Worm (Caenorhabditis elegans) whole organism, L1 larva: ENCODE measurements around the gene lelo-2.

ENCODE experiments used
- C04F5.9 ChIP-seq: sonication (generic microtip); optimal IDR thresholded peaks from 2 replicates; lab custom pipeline; 2016; ENCODE audit warnings: missing genetic modification characterization, missing compliant biosample characterization
- C16A3.4 ChIP-seq: fragments of 150-350 bp; optimal IDR thresholded peaks from 2 replicates; lab custom pipeline; 2014; ENCODE audit warnings: missing biosample characterization, missing genetic modification characterization
- C34B4.2 ChIP-seq: sonication (generic microtip); optimal IDR thresholded peaks from 2 replicates; lab custom pipeline; 2017; ENCODE audit warnings: mild to moderate bottlenecking, missing genetic modification characterization, missing compliant biosample characterization
- aly-2 ChIP-seq: fragments of 150-350 bp; optimal IDR thresholded peaks from 2 replicates; lab custom pipeline; 2014; ENCODE audit warnings: missing biosample characterization, missing genetic modification characterization
- ama-1 ChIP-seq: fragments of 150-350 bp; optimal IDR thresholded peaks from 2 replicates; lab custom pipeline; 2014
- blmp-1 ChIP-seq: fragments of 150-350 bp; optimal IDR thresholded peaks from 2 replicates; lab custom pipeline; 2014; ENCODE audit warnings: missing biosample characterization, missing genetic modification characterization
- ceh-63 ChIP-seq: fragments of 200-800 bp; sonication (Bioruptor generic); optimal IDR thresholded peaks from 2 replicates; lab custom pipeline; 2018; ENCODE audit warnings: mild to moderate bottlenecking, missing genetic modification characterization, missing compliant biosample characterization
- ceh-8 ChIP-seq: fragments of 200-800 bp; sonication (Bioruptor generic); optimal IDR thresholded peaks from 2 replicates; lab custom pipeline; 2018; ENCODE audit warnings: mild to moderate bottlenecking, missing genetic modification characterization, moderate library complexity, missing compliant biosample characterization
- ceh-82 ChIP-seq, 3 experiments: fragments of 150-350 bp in 1 of 3; sonication (generic microtip) in 2 of 3; optimal IDR thresholded peaks; 2 replicates each; lab custom pipeline; 2014 to 2017; ENCODE audit warnings: missing biosample characterization in 3 of 3, missing genetic modification characterization in 3 of 3
- ceh-88 ChIP-seq: fragments of 200-800 bp; sonication (Bioruptor generic); IDR thresholded peaks from 2 replicates; pipeline ENCODE4 v1.3.6; 2022; ENCODE audit warnings: missing genetic modification characterization, missing compliant biosample characterization
- ceh-90 ChIP-seq: sonication (generic microtip); optimal IDR thresholded peaks from 2 replicates; lab custom pipeline; 2016; ENCODE audit warnings: missing genetic modification characterization, missing compliant biosample characterization
- dpl-1 ChIP-seq, 3 experiments: fragments of 150-350 bp in 2 of 3; sonication (generic microtip) in 1 of 3; optimal IDR thresholded peaks; 2 replicates each; lab custom pipeline; 2014 to 2017; ENCODE audit warnings: missing biosample characterization in 3 of 3, missing genetic modification characterization in 3 of 3, missing genetic modification reagents in 3 of 3
- dsc-1 ChIP-seq: sonication (generic microtip); optimal IDR thresholded peaks from 2 replicates; lab custom pipeline; 2016; ENCODE audit warnings: mild to moderate bottlenecking, missing genetic modification characterization, missing compliant biosample characterization
- efl-1 ChIP-seq, 4 experiments: fragments of 150-350 bp; optimal IDR thresholded peaks in 3 of 4; peaks in 1 of 4; 1 replicate in 1 of 4; 2 replicates in 3 of 4; lab custom pipeline; 2014; ENCODE audit warnings: missing biosample characterization in 2 of 4, missing genetic modification characterization in 2 of 4, missing genetic modification reagents in 2 of 4
- efl-3 ChIP-seq: fragments of 200-800 bp; sonication (Bioruptor generic); optimal IDR thresholded peaks from 2 replicates; lab custom pipeline; 2018; ENCODE audit warnings: mild to moderate bottlenecking, missing genetic modification characterization, missing compliant biosample characterization
- egl-13 ChIP-seq: sonication (generic microtip); optimal IDR thresholded peaks from 2 replicates; lab custom pipeline; 2016; ENCODE audit warnings: missing genotype, missing genetic modification reagents, missing genetic modification characterization, missing compliant biosample characterization
- egl-27 ChIP-seq, 2 experiments: fragments of 150-350 bp in 1 of 2; sonication (generic microtip); optimal IDR thresholded peaks; 3 replicates each; lab custom pipeline; 2017 to 2018; ENCODE audit warnings: missing biosample characterization in 2 of 2, missing genetic modification characterization in 2 of 2, missing genetic modification reagents in 2 of 2
- fkh-8 ChIP-seq: sonication (generic microtip); optimal IDR thresholded peaks from 2 replicates; lab custom pipeline; 2016; ENCODE audit warnings: mild to moderate bottlenecking, missing genetic modification characterization, missing compliant biosample characterization
- fos-1 ChIP-seq: fragments of 150-350 bp; optimal IDR thresholded peaks from 2 replicates; lab custom pipeline; 2014; ENCODE audit warnings: missing biosample characterization, missing genetic modification characterization
- grh-1 ChIP-seq: fragments of 200-800 bp; sonication (Bioruptor generic); IDR thresholded peaks from 2 replicates; pipeline ENCODE4 v1.3.6; 2022; ENCODE audit warnings: missing genetic modification reagents, missing genetic modification characterization, missing compliant biosample characterization
- hlh-17 ChIP-seq: fragments of 200-800 bp; sonication (Bioruptor generic); optimal IDR thresholded peaks from 2 replicates; lab custom pipeline; 2018; ENCODE audit warnings: missing genetic modification characterization, mild to moderate bottlenecking, missing compliant biosample characterization, moderate library complexity, borderline replicate concordance
- hpl-2 ChIP-seq: fragments of 150-350 bp; optimal IDR thresholded peaks from 2 replicates; lab custom pipeline; 2014; ENCODE audit warnings: missing biosample characterization, missing genetic modification reagents, missing genetic modification characterization
- irx-1 ChIP-seq: sonication (generic microtip); optimal IDR thresholded peaks from 2 replicates; lab custom pipeline; 2016; ENCODE audit warnings: missing genetic modification characterization, missing compliant biosample characterization
- isw-1 ChIP-seq: fragments of 200-800 bp; sonication (Bioruptor generic); IDR thresholded peaks from 2 replicates; pipeline ENCODE4 v1.3.6; 2022; ENCODE audit warnings: missing genetic modification characterization, missing compliant biosample characterization
- lin-13 ChIP-seq: fragments of 150-350 bp; optimal IDR thresholded peaks from 2 replicates; lab custom pipeline; 2014; ENCODE audit warnings: missing biosample characterization, missing genetic modification reagents, missing genetic modification characterization
- lin-15B ChIP-seq: fragments of 150-350 bp; sonication (generic microtip); optimal IDR thresholded peaks from 3 replicates; lab custom pipeline; 2014; ENCODE audit warnings: missing biosample characterization, missing genetic modification characterization
- lir-3 ChIP-seq: sonication (generic microtip); optimal IDR thresholded peaks from 2 replicates; lab custom pipeline; 2016; ENCODE audit warnings: mild to moderate bottlenecking, missing genetic modification characterization, moderate library complexity, missing compliant biosample characterization; ENCODE audit not compliant: poor library complexity
- lsy-2 ChIP-seq, 2 experiments: fragments of 150-350 bp; optimal IDR thresholded peaks; 2 replicates each; lab custom pipeline; 2014; ENCODE audit warnings: missing biosample characterization in 2 of 2, missing genetic modification characterization in 2 of 2
- mdl-1 ChIP-seq, 2 experiments: fragments of 150-350 bp; optimal IDR thresholded peaks; 2 replicates each; lab custom pipeline; 2014 to 2017; ENCODE audit warnings: missing biosample characterization in 2 of 2, missing genetic modification characterization in 2 of 2, inconsistent platforms in 1 of 2
- nhr-19 ChIP-seq: fragments of 200-800 bp; sonication (Bioruptor generic); conservative IDR thresholded peaks from 2 replicates; pipeline ENCODE4 v1.3.6; 2022; ENCODE audit warnings: missing genetic modification characterization, missing compliant biosample characterization
- nhr-71 ChIP-seq: sonication (generic microtip); optimal IDR thresholded peaks from 2 replicates; lab custom pipeline; 2016; ENCODE audit warnings: mild to moderate bottlenecking, missing genetic modification characterization, moderate library complexity, missing compliant biosample characterization
- nhr-76 ChIP-seq: sonication (generic microtip); optimal IDR thresholded peaks from 2 replicates; lab custom pipeline; 2017; ENCODE audit warnings: missing biosample characterization, missing genetic modification characterization
- nhr-77 ChIP-seq: fragments of 150-350 bp; optimal IDR thresholded peaks from 2 replicates; lab custom pipeline; 2014; ENCODE audit warnings: missing biosample characterization, missing genetic modification characterization
- nhr-84 ChIP-seq: sonication (generic microtip); optimal IDR thresholded peaks from 2 replicates; lab custom pipeline; 2017; ENCODE audit warnings: missing biosample characterization, missing genetic modification characterization
- nhr-90 ChIP-seq: sonication (generic microtip); optimal IDR thresholded peaks from 2 replicates; lab custom pipeline; 2016; ENCODE audit warnings: mild to moderate bottlenecking, missing genetic modification characterization, missing compliant biosample characterization; ENCODE audit not compliant: poor library complexity
- pag-3 ChIP-seq: sonication (generic microtip); optimal IDR thresholded peaks from 2 replicates; lab custom pipeline; 2017; ENCODE audit warnings: missing genetic modification characterization, mild to moderate bottlenecking, missing compliant biosample characterization, antibody characterized with exemption, borderline replicate concordance; ENCODE audit not compliant: insufficient read depth
- pax-3 ChIP-seq: fragments of 200-800 bp; sonication (Bioruptor generic); optimal IDR thresholded peaks from 2 replicates; lab custom pipeline; 2018; ENCODE audit warnings: mild to moderate bottlenecking, missing genetic modification characterization, moderate library complexity, missing compliant biosample characterization
- pqm-1 ChIP-seq: sonication (generic microtip); optimal IDR thresholded peaks from 3 replicates; lab custom pipeline; 2017; ENCODE audit warnings: missing biosample characterization, missing genetic modification characterization
- skn-1 ChIP-seq: fragments of 150-350 bp; optimal IDR thresholded peaks from 2 replicates; lab custom pipeline; 2014; ENCODE audit warnings: missing biosample characterization, missing genetic modification characterization
- snpc-4 ChIP-seq: fragments of 150-350 bp; optimal IDR thresholded peaks from 2 replicates; lab custom pipeline; 2014; ENCODE audit warnings: missing biosample characterization, missing genetic modification characterization
- snu-23 ChIP-seq: sonication (generic microtip); optimal IDR thresholded peaks from 2 replicates; lab custom pipeline; 2016; ENCODE audit warnings: missing genetic modification characterization, missing compliant biosample characterization
- sptf-1 ChIP-seq: fragments of 150-350 bp; optimal IDR thresholded peaks from 2 replicates; lab custom pipeline; 2014; ENCODE audit warnings: missing biosample characterization, missing genetic modification characterization
- sup-37 ChIP-seq: fragments of 200-800 bp; sonication (Bioruptor generic); optimal IDR thresholded peaks from 2 replicates; lab custom pipeline; 2018; ENCODE audit warnings: mild to moderate bottlenecking, missing genetic modification characterization, missing compliant biosample characterization
- tlp-1 ChIP-seq: fragments of 150-350 bp; optimal IDR thresholded peaks from 2 replicates; lab custom pipeline; 2014; ENCODE audit warnings: missing biosample characterization, missing genetic modification characterization
- unc-62 ChIP-seq: fragments of 150-350 bp; optimal IDR thresholded peaks from 2 replicates; lab custom pipeline; 2014; ENCODE audit warnings: missing biosample characterization, missing genetic modification reagents, missing genetic modification characterization
- vab-15 ChIP-seq: sonication (generic microtip); optimal IDR thresholded peaks from 2 replicates; lab custom pipeline; 2017; ENCODE audit warnings: missing genotype, mild to moderate bottlenecking, missing genetic modification characterization, missing compliant biosample characterization
- ztf-4 ChIP-seq: fragments of 150-350 bp; optimal IDR thresholded peaks from 2 replicates; lab custom pipeline; 2014; ENCODE audit warnings: missing biosample characterization, missing genetic modification characterization

Gene lelo-2

ce11 chrIII:1429275-1429674, 2.2 kb upstream of the lelo-2 start:
- TF ChIP-seq isw-1 (GFP tag; lab: Robert Waterston, UW) (no peak), nhr-77 (tag; lab: Kevin White, UChicago) (no peak), ceh-90 (tag; lab: Kevin White, UChicago) (no peak), hpl-2 (no peak), tlp-1 (tag; lab: Kevin White, UChicago) (no peak), C34B4.2 (tag; lab: Kevin White, UChicago) (no peak), C04F5.9 (tag; lab: Kevin White, UChicago) (no peak), fos-1 (tag; lab: Kevin White, UChicago) (no peak), nhr-84 (tag; lab: Kevin White, UChicago) (no peak), nhr-90 (tag; lab: Kevin White, UChicago) (no peak), fkh-8 (no peak), nhr-19 (GFP tag; lab: Robert Waterston, UW) (no peak), efl-3 (GFP tag; lab: Kevin White, UChicago) (no peak), snu-23 (GFP tag; lab: Kevin White, UChicago) (no peak), dpl-1 (GFP tag; optimal IDR thresholded peaks at IDR 0.05; lab: Kevin White, UChicago) (no peak), egl-13 (no peak), lsy-2 (tag; optimal IDR thresholded peaks at IDR 0.05; lab: Kevin White, UChicago) (no peak), lir-3 (tag; lab: Kevin White, UChicago) (no peak), unc-62 (GFP tag; lab: Kevin White, UChicago) (no peak), irx-1 (no peak)

ce11 chrIII:1428448-1428847, 1.4 kb upstream of the lelo-2 start:
- TF ChIP-seq C16A3.4 (tag; lab: Kevin White, UChicago) (no peak), sptf-1 (tag; lab: Kevin White, UChicago) (no peak), isw-1 (GFP tag; lab: Robert Waterston, UW) (no peak), efl-1 (optimal IDR thresholded peaks at IDR 0.05; lab: Kevin White, UChicago) (no peak), efl-1 (GFP tag; optimal IDR thresholded peaks at IDR 0.05 in 1 of 2; lab: Kevin White, UChicago) (peak in 1 of 2 experiments; percentile 16), pag-3 (tag; lab: Kevin White, UChicago) (no peak)

ce11 chrIII:1424305-1424704, 2.7 kb downstream of the lelo-2 start:
- TF ChIP-seq nhr-76, result no peak
- TF ChIP-seq nhr-90 (tag; lab: Kevin White, UChicago), result peak; percentile 60
- peak; percentile 76 for TF ChIP-seq skn-1 (tag; lab: Kevin White, UChicago)
- TF ChIP-seq nhr-84 (tag; lab: Kevin White, UChicago), result no peak
- peak; percentile 19 for TF ChIP-seq aly-2
- TF ChIP-seq nhr-77 (tag; lab: Kevin White, UChicago), result peak; percentile 34
- TF ChIP-seq dsc-1 (tag; lab: Kevin White, UChicago), result peak; percentile 77
- no peak for TF ChIP-seq blmp-1 (tag; lab: Kevin White, UChicago)
- peak; percentile 55 for TF ChIP-seq lin-13 (GFP tag; lab: Kevin White, UChicago)
- TF ChIP-seq tlp-1 (tag; lab: Kevin White, UChicago), result no peak
- TF ChIP-seq lin-15B (tag; lab: Kevin White, UChicago), result peak; percentile 47
- TF ChIP-seq fos-1 (tag; lab: Kevin White, UChicago), result no peak
- peak; percentile 41; the same call in 1 of the 2 replicates for TF ChIP-seq grh-1 (GFP tag; lab: Robert Waterston, UW)
- no peak for TF ChIP-seq ceh-63
- no peak for TF ChIP-seq vab-15 (tag; lab: Kevin White, UChicago)
- TF ChIP-seq ztf-4 (tag; lab: Kevin White, UChicago), result no peak
- TF ChIP-seq ceh-8 (GFP tag; lab: Kevin White, UChicago), result peak; percentile 53
- no peak for TF ChIP-seq pax-3
- TF ChIP-seq ama-1 (lab: Kevin White, UChicago), result no peak
- no peak for TF ChIP-seq C34B4.2 (tag; lab: Kevin White, UChicago)
- no peak for TF ChIP-seq hlh-17
- peak; percentile 75 for TF ChIP-seq irx-1
- TF ChIP-seq egl-27 (tag; optimal IDR thresholded peaks at IDR 0.05; lab: Kevin White, UChicago), result no peak
- peak; percentile 17 for TF ChIP-seq snpc-4
- TF ChIP-seq ceh-82 (tag; optimal IDR thresholded peaks at IDR 0.05; lab: Kevin White, UChicago), result peak; percentile 46 to 85 (median 58)
- peak; percentile 67 to 81 for TF ChIP-seq lsy-2 (tag; optimal IDR thresholded peaks at IDR 0.05; lab: Kevin White, UChicago)
- no peak for TF ChIP-seq ceh-88
- TF ChIP-seq pqm-1, result no peak
- peak; percentile 57 for TF ChIP-seq sup-37 (GFP tag; lab: Kevin White, UChicago)
- TF ChIP-seq nhr-71 (tag; lab: Kevin White, UChicago), result peak; percentile 76
- TF ChIP-seq pag-3 (tag; lab: Kevin White, UChicago), result no peak
- peak in 1 of 2 experiments; percentile 57 for TF ChIP-seq mdl-1 (tag; optimal IDR thresholded peaks at IDR 0.05; lab: Kevin White, UChicago)
